Fruit fly (Drosophila melanogaster): ENCODE measurements around the gene Top2.

DNA sequence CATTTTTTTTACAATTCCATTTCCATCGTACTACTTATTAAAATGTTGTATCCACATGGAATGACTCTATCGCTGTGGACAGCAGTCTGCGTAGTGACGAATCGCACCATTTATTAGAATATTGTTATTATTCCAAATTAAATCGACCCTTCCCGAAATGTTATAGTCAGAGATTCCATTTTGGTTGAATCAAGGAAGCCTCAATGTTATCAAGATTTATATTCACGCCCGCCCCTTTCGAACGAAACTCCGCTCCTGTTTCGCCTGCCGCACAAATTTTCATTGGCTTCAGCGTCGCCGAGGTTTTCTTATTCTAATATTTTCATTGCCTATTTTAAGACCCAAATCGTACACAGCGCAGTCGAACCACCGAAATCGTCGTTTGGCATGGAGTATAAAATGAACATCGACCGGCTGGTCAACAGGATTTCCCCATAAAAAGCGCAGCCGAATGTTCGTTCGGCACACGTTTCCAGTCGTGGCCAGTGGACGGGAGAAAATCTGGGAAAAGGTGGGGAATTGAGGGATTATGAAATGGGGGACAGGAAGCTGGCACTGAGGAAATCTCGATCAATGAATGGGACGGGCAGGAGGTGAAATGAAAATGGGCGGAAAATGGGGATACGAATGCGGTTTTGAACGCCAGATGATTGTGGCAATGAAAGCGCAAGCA lies 47.5 kb downstream of the Top2 start:
- TF ChIP-seq fd96Ca (GFP tag; IDR thresholded peaks at IDR 0.05) (no peak), Pif1B (GFP tag; optimal IDR thresholded peaks at IDR 0.05) (no peak), CG10348 (GFP tag; IDR thresholded peaks at IDR 0.05) (no peak), Ets98B (GFP tag; IDR thresholded peaks at IDR 0.05) (no peak)

Measured in whole organism, pupa.